Worm (Caenorhabditis elegans) whole organism, early embryonic: Measurements from ENCODE around the gene cul-4.

Experiments
- F13C5.2 ChIP-seq: sonication (generic microtip); optimal IDR thresholded peaks from 2 replicates; lab custom pipeline; 2017; ENCODE audit warnings: mild to moderate bottlenecking, missing genetic modification characterization, inconsistent platforms, missing compliant biosample characterization
- aly-1 ChIP-seq: sonication (generic microtip); optimal IDR thresholded peaks from 2 replicates; lab custom pipeline; 2016; ENCODE audit warnings: missing genetic modification characterization, missing compliant biosample characterization
- ama-1 ChIP-seq: fragments of 150-350 bp; optimal IDR thresholded peaks from 2 replicates; lab custom pipeline; 2014
- flt-1 ChIP-seq: fragments of 200-800 bp; sonication (Bioruptor generic); IDR thresholded peaks from 2 replicates; pipeline ENCODE4 v1.3.6; 2022; ENCODE audit warnings: missing genetic modification characterization, missing compliant biosample characterization
- scrt-1 ChIP-seq: fragments of 200-800 bp; sonication (Bioruptor generic); IDR thresholded peaks from 2 replicates; pipeline ENCODE4 v1.3.6; 2022; ENCODE audit warnings: missing genetic modification characterization, missing compliant biosample characterization
- tbx-37 ChIP-seq: fragments of 200-800 bp; sonication (Bioruptor generic); conservative IDR thresholded peaks from 2 replicates; pipeline ENCODE4 v1.3.6; 2022; ENCODE audit warnings: missing genetic modification reagents, missing genetic modification characterization, missing compliant biosample characterization

DNA sequence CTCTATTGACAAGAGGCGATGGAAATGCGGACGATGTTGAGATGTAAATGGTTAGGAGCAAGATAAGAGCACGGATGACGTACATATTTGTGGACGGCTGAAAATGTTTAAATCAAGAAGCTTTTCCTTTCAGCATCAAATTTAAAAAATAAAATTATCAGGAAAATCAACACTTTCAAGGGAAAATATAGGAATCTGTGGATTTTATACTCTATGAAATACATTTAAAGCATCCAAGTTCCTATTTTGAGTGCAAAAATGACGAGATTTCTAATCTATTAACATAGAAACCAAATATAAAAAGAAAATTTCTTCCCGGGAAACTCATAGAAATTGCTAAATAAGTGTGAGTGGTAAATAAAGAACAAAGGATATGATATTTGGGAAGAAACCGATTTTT, 12.2 kb downstream of the cul-4 start, which contains the start of gene F45E12.6:
- TF ChIP-seq flt-1 (GFP tag; lab: Robert Waterston, UW) (no peak), ama-1 (no peak), scrt-1 (GFP tag; lab: Robert Waterston, UW) (no peak), F13C5.2 (tag; lab: Kevin White, UChicago) (no peak), aly-1 (no peak), tbx-37 (no peak)
